Fruit fly (Drosophila melanogaster): ENCODE results near the gene CG13727.

Gene CG13727

DNA sequence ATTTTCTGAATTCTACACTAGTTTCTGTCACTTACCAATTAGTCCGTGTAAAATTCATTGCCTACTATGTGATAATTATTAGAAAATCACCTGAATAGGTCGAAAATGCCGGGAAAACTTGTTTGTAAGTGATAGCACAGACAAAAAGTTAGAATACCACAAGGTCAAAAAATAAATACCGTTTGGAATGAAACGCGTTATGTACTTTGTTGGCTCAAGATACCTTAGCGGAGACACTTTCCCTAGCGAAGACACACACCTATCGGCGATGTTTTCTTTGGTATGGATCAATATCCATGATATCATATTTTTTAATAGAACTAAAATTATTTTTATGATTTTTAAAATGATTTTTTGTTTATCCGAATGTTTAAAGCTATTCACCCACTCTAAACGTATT lies 2.0 kb downstream of the CG13727 start, which contains the start of gene CG6479 (continued):
- TF ChIP-seq crp (GFP tag; optimal IDR thresholded peaks at IDR 0.05) = peak in 1 of 2 experiments; percentile 2
- TF ChIP-seq CG15514 (GFP tag; optimal IDR thresholded peaks at IDR 0.05) = peak; percentile 38
- TF ChIP-seq bigmax (GFP tag; optimal IDR thresholded peaks at IDR 0.05) = peak; percentile 3
- no peak for TF ChIP-seq CG4328 (GFP tag; optimal IDR thresholded peaks at IDR 0.05)
- peak; percentile 59; the same call in 3 of the 4 replicates for TF ChIP-seq Dll (GFP tag; IDR thresholded peaks at IDR 0.05; ENCODE audit: partially characterized antibody)
- peak; percentile 65; the same call in 1 of the 2 replicates for TF ChIP-seq CG13287 (GFP tag; IDR thresholded peaks at IDR 0.05; ENCODE audit: partially characterized antibody)
- peak; percentile 3 for TF ChIP-seq bcd (GFP tag; optimal IDR thresholded peaks at IDR 0.05)
- no peak for TF ChIP-seq wdn (GFP tag; IDR thresholded peaks at IDR 0.05)
- no peak for TF ChIP-seq CG13624 (GFP tag; optimal IDR thresholded peaks at IDR 0.05)
- TF ChIP-seq CG31441 (GFP tag; IDR thresholded peaks at IDR 0.05) = 0 out of 2 replicates have a peak, but pooled peaks have one; percentile 10
- TF ChIP-seq Abd-B (GFP tag; optimal IDR thresholded peaks at IDR 0.05) = peak; percentile 16
- TF ChIP-seq Dip2 (GFP tag; IDR thresholded peaks at IDR 0.05) = no peak
- TF ChIP-seq CG14710 (tag; optimal IDR thresholded peaks at IDR 0.05) = peak; percentile 47
- TF ChIP-seq pzg (GFP tag; optimal IDR thresholded peaks at IDR 0.05) = peak; percentile 74
- TF ChIP-seq knrl (GFP tag; IDR thresholded peaks at IDR 0.05; ENCODE audit: partially characterized antibody) = peak; percentile 70
- TF ChIP-seq CG3995 (GFP tag; optimal IDR thresholded peaks at IDR 0.05) = peak; percentile 19
- peak; percentile 0 for TF ChIP-seq CG4617 (GFP tag; optimal IDR thresholded peaks at IDR 0.05; ENCODE audit: borderline replicate concordance)
- peak; percentile 74 for TF ChIP-seq amos (GFP tag; IDR thresholded peaks at IDR 0.05; ENCODE audit: partially characterized antibody)
- TF ChIP-seq phol (tag; optimal IDR thresholded peaks at IDR 0.05) = peak; percentile 49
- no peak for TF ChIP-seq CG10543 (GFP tag; optimal IDR thresholded peaks at IDR 0.05)
- TF ChIP-seq Med (GFP tag) = peak; percentile 30
- TF ChIP-seq Lhr (GFP tag; optimal IDR thresholded peaks at IDR 0.05) = peak; percentile 81
- peak; percentile 29 for TF ChIP-seq CoRest (tag; optimal IDR thresholded peaks at IDR 0.05)
- 0 out of 3 replicates have a peak, but pooled peaks have one; percentile 15 for TF ChIP-seq CG34422 (GFP tag; IDR thresholded peaks at IDR 0.05)
- TF ChIP-seq B-H2 (GFP tag; optimal IDR thresholded peaks at IDR 0.05) = no peak
- TF ChIP-seq E2f2 (GFP tag; IDR thresholded peaks at IDR 0.05) = peak; percentile 51
- no peak for TF ChIP-seq CG11085 (GFP tag; IDR thresholded peaks at IDR 0.05)
- peak; percentile 28 for TF ChIP-seq Bdp1 (GFP tag; optimal IDR thresholded peaks at IDR 0.05)
- TF ChIP-seq CG3847 (GFP tag; IDR thresholded peaks at IDR 0.05) = no peak
- TF ChIP-seq BEAF-32 (GFP tag; optimal IDR thresholded peaks at IDR 0.05) = peak; percentile 73
- peak; percentile 66 for TF ChIP-seq Scr (GFP tag; IDR thresholded peaks at IDR 0.05; ENCODE audit: partially characterized antibody)
- no peak for TF ChIP-seq nom (GFP tag; optimal IDR thresholded peaks at IDR 0.05)

DNA sequence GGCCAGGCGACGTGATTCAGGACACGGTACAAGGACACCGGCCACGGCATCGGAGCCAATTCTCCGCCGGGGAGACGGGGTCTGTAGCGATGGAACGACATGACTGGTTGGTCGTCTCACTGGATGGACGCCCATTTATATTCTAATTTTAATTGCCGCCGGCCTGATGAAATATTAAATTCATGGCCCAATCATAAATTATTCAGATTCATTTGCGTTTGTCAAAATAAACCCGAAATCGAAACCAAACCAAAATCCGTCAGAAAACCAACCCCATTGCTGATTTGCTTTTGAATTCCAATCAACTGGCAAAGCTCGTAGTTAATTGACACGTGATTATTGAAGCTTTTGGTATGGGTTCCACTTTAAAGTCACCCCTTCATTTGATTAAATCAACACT lies 12.0 kb downstream of the CG13727 start, which contains the start of gene Or74a:
TSS of gene Or74a (minus strand) at position 101 of the 400 bp plus-strand sequence.
- TF ChIP-seq wdn (GFP tag; IDR thresholded peaks at IDR 0.05) = no peak

DNA sequence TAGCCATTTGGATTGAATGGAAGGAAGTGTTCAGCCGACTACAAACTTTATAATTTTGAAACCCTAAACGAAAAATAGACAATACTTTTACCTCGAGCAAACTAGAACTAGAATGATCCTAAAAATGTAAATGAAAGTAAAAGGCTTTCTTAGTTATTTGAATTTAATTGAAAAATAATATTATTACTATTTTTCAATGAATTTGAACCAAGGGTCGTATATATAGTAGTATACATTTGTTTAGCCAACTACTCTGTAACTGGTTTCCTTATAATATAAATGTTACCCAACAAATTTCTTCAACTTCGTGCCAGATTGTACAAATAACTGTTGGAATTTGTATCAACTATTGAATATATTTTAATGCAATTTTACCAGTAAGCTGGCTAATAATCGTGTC lies 15.7 kb downstream of the CG13727 start, which contains the start of gene CG13725:
TSS of gene CG13725 (minus strand) at position 101 of the 400 bp plus-strand sequence.
- no peak for TF ChIP-seq CG8944 (GFP tag; optimal IDR thresholded peaks at IDR 0.05)
- TF ChIP-seq CG7271 (tag; optimal IDR thresholded peaks at IDR 0.05) = no peak
- no peak for TF ChIP-seq wor (GFP tag; IDR thresholded peaks at IDR 0.05)
- TF ChIP-seq CG11695 (GFP tag; IDR thresholded peaks at IDR 0.05) = no peak
- no peak for TF ChIP-seq hkb (optimal IDR thresholded peaks at IDR 0.05)
- TF ChIP-seq hkb (GFP tag; IDR thresholded peaks at IDR 0.05) = no peak
- TF ChIP-seq Bgb (GFP tag; IDR thresholded peaks at IDR 0.05; ENCODE audit: partially characterized antibody) = no peak
- TF ChIP-seq ken (GFP tag; IDR thresholded peaks at IDR 0.05) = no peak
- no peak for TF ChIP-seq kah (GFP tag; optimal IDR thresholded peaks at IDR 0.05)
- TF ChIP-seq cas (GFP tag; IDR thresholded peaks at IDR 0.05) = no peak
- TF ChIP-seq H15 (GFP tag; IDR thresholded peaks at IDR 0.05) = no peak
- no peak for TF ChIP-seq CG6689 (GFP tag; IDR thresholded peaks at IDR 0.05)
- no peak for TF ChIP-seq CG2116 (GFP tag; optimal IDR thresholded peaks at IDR 0.05)
- no peak for TF ChIP-seq CG12236 (GFP tag; optimal IDR thresholded peaks at IDR 0.05)

All from whole organism, embryonic.